Worm (Caenorhabditis elegans): ENCODE data around the gene Y46G5A.36.

Gene Y46G5A.36

ce11 chrII:12819979-12820378 lies 3.5 kb upstream of the Y46G5A.36 start:
- TF ChIP-seq elt-1 (tag; optimal IDR thresholded peaks at IDR 0.05; ENCODE audit: borderline replicate concordance, insufficient read depth) (no peak), ceh-43 (GFP tag; optimal IDR thresholded peaks at IDR 0.05) (no peak)

ce11 chrII:12824463-12824862 lies 984 bp downstream of the Y46G5A.36 start:
- TF ChIP-seq snpc-4 (tag; optimal IDR thresholded peaks at IDR 0.05) = no peak
- no peak for TF ChIP-seq tbx-8 (GFP tag; optimal IDR thresholded peaks at IDR 0.05)
- peak; percentile 57 for TF ChIP-seq ham-2 (GFP tag; optimal IDR thresholded peaks at IDR 0.05)
- no peak for TF ChIP-seq blmp-1 (tag; optimal IDR thresholded peaks at IDR 0.05)
- no peak for TF ChIP-seq mab-5 (tag; optimal IDR thresholded peaks at IDR 0.05)
- no peak for TF ChIP-seq lin-32 (GFP tag; optimal IDR thresholded peaks at IDR 0.05)

ce11 chrII:12826752-12827151 lies 3.3 kb downstream of the Y46G5A.36 start, which contains the start of gene Y46G5A.38:
TSS of gene Y46G5A.38 (plus strand) at chrII:12827052.
- no peak for TF ChIP-seq nhr-28 (tag; optimal IDR thresholded peaks at IDR 0.05)
- TF ChIP-seq nhr-12 (tag; optimal IDR thresholded peaks at IDR 0.05) = no peak
- TF ChIP-seq nhr-76 (tag; optimal IDR thresholded peaks at IDR 0.05) = no peak
- no peak for TF ChIP-seq drap-1 (GFP tag; optimal IDR thresholded peaks at IDR 0.05)
- TF ChIP-seq pha-4 (tag; optimal IDR thresholded peaks at IDR 0.05) = no peak
- TF ChIP-seq mep-1 (tag; optimal IDR thresholded peaks at IDR 0.05) = no peak
- no peak for TF ChIP-seq ztf-11 (tag; optimal IDR thresholded peaks at IDR 0.05)
- no peak for TF ChIP-seq ces-1 (GFP tag; optimal IDR thresholded peaks at IDR 0.05)

ce11 chrII:12828863-12829262 lies 5.4 kb downstream of the Y46G5A.36 start, which contains the start of gene Y46G5A.23:
TSS of gene Y46G5A.23 (minus strand) at chrII:12828963.
- TF ChIP-seq hlh-1 (tag; optimal IDR thresholded peaks at IDR 0.05) (no peak), nhr-28 (tag; optimal IDR thresholded peaks at IDR 0.05) (no peak), ceh-43 (GFP tag; optimal IDR thresholded peaks at IDR 0.05) (no peak), snpc-4 (tag; optimal IDR thresholded peaks at IDR 0.05) (no peak), tbx-8 (GFP tag; optimal IDR thresholded peaks at IDR 0.05) (no peak), unc-39 (tag; optimal IDR thresholded peaks at IDR 0.05) (no peak), elt-3 (tag; optimal IDR thresholded peaks at IDR 0.05) (no peak), ces-1 (GFP tag; optimal IDR thresholded peaks at IDR 0.05) (no peak)

ce11 chrII:12830347-12830746 lies 6.9 kb downstream of the Y46G5A.36 start, which contains the start of gene bcmo-1:
TSS of gene bcmo-1 (plus strand) at chrII:12830676.
- TF ChIP-seq bed-3 (GFP tag; optimal IDR thresholded peaks at IDR 0.05) = no peak
- TF ChIP-seq nhr-76 (tag; optimal IDR thresholded peaks at IDR 0.05) = no peak
- no peak for TF ChIP-seq sem-2 (GFP tag; optimal IDR thresholded peaks at IDR 0.05)
- no peak for TF ChIP-seq pha-4 (tag; optimal IDR thresholded peaks at IDR 0.05)
- TF ChIP-seq ztf-11 (tag; optimal IDR thresholded peaks at IDR 0.05) = no peak
- no peak for TF ChIP-seq mab-5 (tag; optimal IDR thresholded peaks at IDR 0.05)
- no peak for TF ChIP-seq mep-1 (tag; optimal IDR thresholded peaks at IDR 0.05)
- no peak for TF ChIP-seq flh-1 (GFP tag; optimal IDR thresholded peaks at IDR 0.05)
- TF ChIP-seq hlh-1 (tag; optimal IDR thresholded peaks at IDR 0.05) = no peak
- TF ChIP-seq zip-8 (tag; optimal IDR thresholded peaks at IDR 0.05) = no peak
- no peak for TF ChIP-seq lsy-2 (tag; optimal IDR thresholded peaks at IDR 0.05)
- no peak for TF ChIP-seq snpc-4 (tag; optimal IDR thresholded peaks at IDR 0.05)
- no peak for TF ChIP-seq blmp-1 (tag; optimal IDR thresholded peaks at IDR 0.05)
- no peak for TF ChIP-seq nhr-2 (tag; optimal IDR thresholded peaks at IDR 0.05)
- TF ChIP-seq drap-1 (GFP tag; optimal IDR thresholded peaks at IDR 0.05) = no peak
- no peak for TF ChIP-seq M03D4.4 (tag; optimal IDR thresholded peaks at IDR 0.05)
- no peak for TF ChIP-seq ceh-43 (GFP tag; optimal IDR thresholded peaks at IDR 0.05)

- TF ChIP-seq zip-8 (tag; optimal IDR thresholded peaks at IDR 0.05) = peak; percentile 14
- no peak for TF ChIP-seq flh-1 (GFP tag; optimal IDR thresholded peaks at IDR 0.05)
Observed at ce11 chrII:12840057-12840456, 16.6 kb downstream of the Y46G5A.36 start, which contains the start of gene lgc-35. TSS of gene lgc-35 (minus strand) at chrII:12840157.

ce11 chrII:12847736-12848135 lies 24.3 kb downstream of the Y46G5A.36 start, which contains the start of gene pes-10:
TSS of gene pes-10 (minus strand) at chrII:12847836.
- TF ChIP-seq mls-2 (tag; optimal IDR thresholded peaks at IDR 0.05) (no peak), unc-39 (tag; optimal IDR thresholded peaks at IDR 0.05) (no peak), nhr-28 (tag; optimal IDR thresholded peaks at IDR 0.05) (no peak), sptf-1 (tag; optimal IDR thresholded peaks at IDR 0.05) (no peak), ztf-11 (tag; optimal IDR thresholded peaks at IDR 0.05) (no peak), nhr-12 (tag; optimal IDR thresholded peaks at IDR 0.05) (no peak), ces-1 (GFP tag; optimal IDR thresholded peaks at IDR 0.05) (no peak), lin-32 (GFP tag; optimal IDR thresholded peaks at IDR 0.05) (no peak), ceh-83 (GFP tag; optimal IDR thresholded peaks at IDR 0.05) (no peak), nhr-76 (tag; optimal IDR thresholded peaks at IDR 0.05) (no peak), nhr-237 (tag; optimal IDR thresholded peaks at IDR 0.05) (no peak), ceh-39 (tag; optimal IDR thresholded peaks at IDR 0.05) (no peak), unc-62 (GFP tag; optimal IDR thresholded peaks at IDR 0.05) (no peak)
